Worm (Caenorhabditis elegans): ENCODE measurements around the gene pct-1.

- no peak for TF ChIP-seq aly-2 (tag; optimal IDR thresholded peaks at IDR 0.05)
- TF ChIP-seq ces-1 (GFP tag; optimal IDR thresholded peaks at IDR 0.05) = no peak
- TF ChIP-seq ama-1 (optimal IDR thresholded peaks at IDR 0.05) = no peak
- no peak for TF ChIP-seq snpc-4 (tag; optimal IDR thresholded peaks at IDR 0.05)
- TF ChIP-seq egl-27 (tag; optimal IDR thresholded peaks at IDR 0.05) = no peak
- TF ChIP-seq ceh-44 (GFP tag; IDR thresholded peaks at IDR 0.05) = no peak
- no peak for TF ChIP-seq nhr-77 (tag; optimal IDR thresholded peaks at IDR 0.05)
- TF ChIP-seq jun-1 (tag; optimal IDR thresholded peaks at IDR 0.05) = no peak
- no peak for TF ChIP-seq ceh-62 (tag; optimal IDR thresholded peaks at IDR 0.05)
- TF ChIP-seq spr-1 (tag; optimal IDR thresholded peaks at IDR 0.05) = no peak
- no peak for TF ChIP-seq arid-1 (GFP tag; conservative IDR thresholded peaks at IDR 0.05)
- no peak for TF ChIP-seq F44E2.7 (GFP tag; IDR thresholded peaks at IDR 0.05)
- no peak for TF ChIP-seq skn-1 (tag; optimal IDR thresholded peaks at IDR 0.05)
These were observed 17.2 kb upstream of the pct-1 start, which contains the start of gene faah-1 for ce11 chrIV:8159087-8159486.

All from whole organism, L4 larva.